Fruit fly (Drosophila melanogaster): ENCODE data around the gene CG15219.

Gene CG15219

dm6 chr2L:22145269-22145917 is 40.1 kb upstream of the CG15219 start (continued):
- TF ChIP-seq psq (GFP tag; optimal IDR thresholded peaks at IDR 0.05) (no peak), CG13296 (GFP tag; optimal IDR thresholded peaks at IDR 0.05) (peak; percentile 34), zen (tag; optimal IDR thresholded peaks at IDR 0.05) (no peak), CG12659 (GFP tag; optimal IDR thresholded peaks at IDR 0.05) (no peak), CG6791 (GFP tag; IDR thresholded peaks at IDR 0.05; ENCODE audit: partially characterized antibody) (0 out of 3 replicates have a peak, but pooled peaks have one; percentile 47), vfl (GFP tag; optimal IDR thresholded peaks at IDR 0.05) (no peak), Hsf (GFP tag; optimal IDR thresholded peaks at IDR 0.05) (no peak), CG7963 (GFP tag; IDR thresholded peaks at IDR 0.05; ENCODE audit: partially characterized antibody) (peak; percentile 44; the same call in 1 of the 3 replicates), CG7987 (GFP tag; optimal IDR thresholded peaks at IDR 0.05) (no peak), CG13287 (GFP tag; IDR thresholded peaks at IDR 0.05; ENCODE audit: partially characterized antibody) (peak; percentile 40; the same call in 1 of the 2 replicates), jing (GFP tag; optimal IDR thresholded peaks at IDR 0.05) (no peak), ash1 (GFP tag; optimal IDR thresholded peaks at IDR 0.05) (no peak), zen2 (GFP tag; IDR thresholded peaks at IDR 0.05; ENCODE audit: partially characterized antibody) (peak; percentile 55; the same call in 1 of the 3 replicates), hb (GFP tag; IDR thresholded peaks at IDR 0.05; ENCODE audit: partially characterized antibody) (peak; percentile 69; the same call in 1 of the 3 replicates), Mes4 (GFP tag; optimal IDR thresholded peaks at IDR 0.05) (no peak), CG14965 (GFP tag; optimal IDR thresholded peaks at IDR 0.05; ENCODE audit: borderline replicate concordance) (no peak), CG4282 (GFP tag; optimal IDR thresholded peaks at IDR 0.05) (no peak), D19B (GFP tag; optimal IDR thresholded peaks at IDR 0.05) (peak; percentile 65), CG14860 (GFP tag; IDR thresholded peaks at IDR 0.05; ENCODE audit: partially characterized antibody) (peak; percentile 73), vnd (GFP tag; IDR thresholded peaks at IDR 0.05; ENCODE audit: partially characterized antibody) (peak; percentile 71), sc (optimal IDR thresholded peaks at IDR 0.05) (no peak), sc (GFP tag; optimal IDR thresholded peaks at IDR 0.05) (no peak), al (GFP tag; IDR thresholded peaks at IDR 0.05) (no peak), tio (GFP tag; optimal IDR thresholded peaks at IDR 0.05) (no peak), CG9817 (tag; optimal IDR thresholded peaks at IDR 0.05) (no peak), CG12942 (GFP tag; optimal IDR thresholded peaks at IDR 0.05) (no peak), CG9215 (GFP tag; IDR thresholded peaks at IDR 0.05) (no peak), Nf-YA (GFP tag; IDR thresholded peaks at IDR 0.05) (no peak), CG2199 (GFP tag; IDR thresholded peaks at IDR 0.05) (no peak), CG8944 (GFP tag; optimal IDR thresholded peaks at IDR 0.05) (no peak), schlank (tag; optimal IDR thresholded peaks at IDR 0.05) (no peak), Ets65A (GFP tag) (peak; percentile 27), CG17361 (GFP tag; IDR thresholded peaks at IDR 0.05) (no peak), CG8281 (tag; optimal IDR thresholded peaks at IDR 0.05) (no peak), HLH4C (GFP tag; IDR thresholded peaks at IDR 0.05; ENCODE audit: partially characterized antibody) (peak; percentile 88), ssp (GFP tag; IDR thresholded peaks at IDR 0.05) (no peak), vvl (GFP tag; IDR thresholded peaks at IDR 0.05) (no peak), chif (GFP tag; optimal IDR thresholded peaks at IDR 0.05) (no peak), NFAT (GFP tag; IDR thresholded peaks at IDR 0.05) (no peak), wek (GFP tag; optimal IDR thresholded peaks at IDR 0.05) (no peak), inv (GFP tag; IDR thresholded peaks at IDR 0.05; ENCODE audit: partially characterized antibody) (peak; percentile 26; the same call in 1 of the 2 replicates), CG18476 (GFP tag; optimal IDR thresholded peaks at IDR 0.05) (no peak), Bgb (GFP tag; IDR thresholded peaks at IDR 0.05; ENCODE audit: partially characterized antibody) (0 out of 2 replicates have a peak, but pooled peaks have one; percentile 13), exex (tag; optimal IDR thresholded peaks at IDR 0.05) (no peak), Mad (GFP tag; optimal IDR thresholded peaks at IDR 0.05) (no peak), Sox102F (GFP tag; optimal IDR thresholded peaks at IDR 0.05) (no peak), NfI (GFP tag; optimal IDR thresholded peaks at IDR 0.05) (no peak), tna (GFP tag; IDR thresholded peaks at IDR 0.05; ENCODE audit: partially characterized antibody) (peak; percentile 88), Dip2 (GFP tag; IDR thresholded peaks at IDR 0.05) (no peak)
